Fruit fly (Drosophila melanogaster) whole organism, embryonic: ENCODE measurements around the gene Cypl.
A peak's percentile ranks its signal among the peaks of the same experiment; 100 is the strongest.

Experiments
- B-H1 ChIP-seq: fragments of 200-800 bp; sonication (Bioruptor generic); IDR thresholded peaks from 3 replicates; pipeline ENCODE4 v1.3.6; 2022; ENCODE audit warnings: missing biosample characterization, missing genetic modification characterization
- CG10274 ChIP-seq: fragments of 200-800 bp; sonication (Bioruptor generic); optimal IDR thresholded peaks from 3 replicates; lab custom pipeline; 2017; ENCODE audit warnings: missing biosample characterization, mild to moderate bottlenecking, missing genetic modification characterization
- CG10543 ChIP-seq: fragments of 200-800 bp; sonication (Bioruptor generic); optimal IDR thresholded peaks from 3 replicates; lab custom pipeline; 2017; ENCODE audit warnings: missing biosample characterization, mild to moderate bottlenecking, missing genetic modification characterization, moderate library complexity
- CG10979 ChIP-seq: fragments of 200-800 bp; sonication (Bioruptor generic); optimal IDR thresholded peaks from 2 replicates; lab custom pipeline; 2018; ENCODE audit warnings: missing biosample characterization, mild to moderate bottlenecking, missing genetic modification characterization, moderate library complexity
- CG11456 ChIP-seq: fragments of 200-800 bp; sonication (Bioruptor generic); IDR thresholded peaks from 3 replicates; pipeline ENCODE4 v1.3.6; 2022; ENCODE audit warnings: missing biosample characterization, missing genetic modification characterization
- CG11695 ChIP-seq: fragments of 200-800 bp; sonication (Bioruptor generic); IDR thresholded peaks from 3 replicates; pipeline ENCODE4 v1.3.6; 2022; ENCODE audit warnings: missing biosample characterization, missing genetic modification characterization
- CG12071 ChIP-seq: fragments of 200-800 bp; sonication (Bioruptor generic); optimal IDR thresholded peaks from 3 replicates; lab custom pipeline; 2018; ENCODE audit warnings: missing biosample characterization, mild to moderate bottlenecking, missing genetic modification characterization
- CG12236 ChIP-seq: fragments of 200-800 bp; sonication (Bioruptor generic); optimal IDR thresholded peaks from 2 replicates; lab custom pipeline; 2016; ENCODE audit warnings: missing biosample characterization, missing genetic modification characterization
- CG12299 ChIP-seq: fragments of 200-800 bp; sonication (Bioruptor generic); optimal IDR thresholded peaks from 2 replicates; lab custom pipeline; 2018; ENCODE audit warnings: missing biosample characterization, mild to moderate bottlenecking, missing genetic modification characterization
- CG14441 ChIP-seq: fragments of 200-800 bp; sonication (Bioruptor generic); IDR thresholded peaks from 2 replicates; pipeline ENCODE4 v1.3.6; 2022; ENCODE audit warnings: missing biosample characterization, missing genetic modification characterization
- CG15514 ChIP-seq: fragments of 200-800 bp; sonication (Bioruptor generic); optimal IDR thresholded peaks from 3 replicates; lab custom pipeline; 2017; ENCODE audit warnings: missing biosample characterization, missing genetic modification characterization, mild to moderate bottlenecking, moderate library complexity, missing genetic modification reagents
- CG1603 ChIP-seq: fragments of 200-800 bp; sonication (Bioruptor generic); optimal IDR thresholded peaks from 2 replicates; lab custom pipeline; 2019; ENCODE audit warnings: missing biosample characterization, mild to moderate bottlenecking, missing genetic modification characterization, moderate library complexity
- CG16863 ChIP-seq: fragments of 200-800 bp; sonication (Bioruptor generic); optimal IDR thresholded peaks from 3 replicates; lab custom pipeline; 2016; ENCODE audit warnings: missing biosample characterization, missing genetic modification characterization
- CG3065 ChIP-seq: fragments of 200-800 bp; sonication (Bioruptor generic); optimal IDR thresholded peaks from 2 replicates; lab custom pipeline; 2016; ENCODE audit warnings: missing biosample characterization, missing genetic modification characterization
- CG31224 ChIP-seq: fragments of 200-800 bp; sonication (Bioruptor generic); IDR thresholded peaks from 2 replicates; pipeline ENCODE4 v1.3.6; 2022; ENCODE audit warnings: missing biosample characterization, missing genetic modification characterization
- CG32767 ChIP-seq: fragments of 200-800 bp; sonication (Bioruptor generic); IDR thresholded peaks from 2 replicates; pipeline ENCODE4 v1.3.6; 2022; ENCODE audit warnings: missing biosample characterization, missing genetic modification characterization
- CG4424 ChIP-seq: fragments of 200-800 bp; sonication (Bioruptor generic); optimal IDR thresholded peaks from 3 replicates; lab custom pipeline; 2016; ENCODE audit warnings: missing biosample characterization, missing genetic modification characterization
- CG6254 ChIP-seq: fragments of 200-800 bp; sonication (Bioruptor generic); optimal IDR thresholded peaks from 3 replicates; lab custom pipeline; 2017; ENCODE audit warnings: mild to moderate bottlenecking, missing biosample characterization, missing genetic modification reagents, missing genetic modification characterization
- CG6791 ChIP-seq: fragments of 200-800 bp; sonication (Bioruptor generic); IDR thresholded peaks from 3 replicates; pipeline ENCODE4 v1.3.6; 2022; ENCODE audit warnings: missing biosample characterization, missing genetic modification characterization; ENCODE audit not compliant: partially characterized antibody
- CG7928 ChIP-seq: fragments of 200-800 bp; sonication (Bioruptor generic); optimal IDR thresholded peaks from 2 replicates; lab custom pipeline; 2017; ENCODE audit warnings: missing biosample characterization, mild to moderate bottlenecking, missing genetic modification characterization
- CG7963 ChIP-seq: fragments of 200-800 bp; sonication (Bioruptor generic); IDR thresholded peaks from 3 replicates; pipeline ENCODE4 v1.3.6; 2022; ENCODE audit warnings: missing biosample characterization, missing genetic modification characterization; ENCODE audit not compliant: partially characterized antibody
- CG8089 ChIP-seq: fragments of 200-800 bp; sonication (Bioruptor generic); optimal IDR thresholded peaks from 3 replicates; lab custom pipeline; 2016; ENCODE audit warnings: missing biosample characterization, missing genetic modification characterization
- CG8281 ChIP-seq: fragments of 200-800 bp; sonication (Bioruptor generic); optimal IDR thresholded peaks from 2 replicates; lab custom pipeline; 2018; ENCODE audit warnings: missing biosample characterization, mild to moderate bottlenecking, missing genetic modification characterization, moderate library complexity
- CTCF ChIP-seq: fragments of 200-800 bp; sonication (Bioruptor generic); optimal IDR thresholded peaks from 2 replicates; lab custom pipeline; 2017; ENCODE audit warnings: missing biosample characterization, mild to moderate bottlenecking, missing genetic modification characterization, moderate library complexity
- Dll ChIP-seq: fragments of 200-800 bp; sonication (Bioruptor generic); IDR thresholded peaks from 4 replicates; pipeline ENCODE4 v1.3.6; 2022; ENCODE audit warnings: missing biosample characterization, missing genetic modification characterization; ENCODE audit not compliant: partially characterized antibody
- Doc3 ChIP-seq: fragments of 200-800 bp; sonication (Bioruptor generic); IDR thresholded peaks from 3 replicates; pipeline ENCODE4 v1.3.6; 2022; ENCODE audit warnings: missing biosample characterization, missing genetic modification characterization; ENCODE audit not compliant: partially characterized antibody
- HHEX ChIP-seq: fragments of 200-800 bp; sonication (Bioruptor generic); optimal IDR thresholded peaks from 3 replicates; lab custom pipeline; 2017; ENCODE audit warnings: missing biosample characterization, mild to moderate bottlenecking, missing genetic modification characterization, missing genetic modification reagents
- Hand ChIP-seq: fragments of 200-800 bp; sonication (Bioruptor generic); optimal IDR thresholded peaks from 2 replicates; lab custom pipeline; 2017; ENCODE audit warnings: mild to moderate bottlenecking, missing biosample characterization, missing genetic modification reagents, missing genetic modification characterization
- Mes4 ChIP-seq: fragments of 200-800 bp; sonication (Bioruptor generic); optimal IDR thresholded peaks from 2 replicates; lab custom pipeline; 2016; ENCODE audit warnings: missing biosample characterization, missing genetic modification characterization
- Nf-YA ChIP-seq: fragments of 200-800 bp; sonication (Bioruptor generic); IDR thresholded peaks from 2 replicates; pipeline ENCODE4 v1.3.6; 2022; ENCODE audit warnings: missing biosample characterization, missing genetic modification characterization
- Oli ChIP-seq: fragments of 200-800 bp; sonication (Bioruptor generic); optimal IDR thresholded peaks from 2 replicates; lab custom pipeline; 2018; ENCODE audit warnings: missing biosample characterization, mild to moderate bottlenecking, missing genetic modification characterization, moderate library complexity
- cas ChIP-seq: fragments of 200-800 bp; sonication (Bioruptor generic); IDR thresholded peaks from 2 replicates; pipeline ENCODE4 v1.3.6; 2022; ENCODE audit warnings: missing biosample characterization, missing genetic modification characterization
- cg ChIP-seq: fragments of 200-800 bp; sonication (Bioruptor generic); optimal IDR thresholded peaks from 3 replicates; lab custom pipeline; 2019; ENCODE audit warnings: missing biosample characterization, mild to moderate bottlenecking, missing genetic modification characterization, moderate library complexity
- corto ChIP-seq: fragments of 200-800 bp; sonication (Bioruptor generic); optimal IDR thresholded peaks from 2 replicates; lab custom pipeline; 2016; ENCODE audit warnings: missing biosample characterization, mild to moderate bottlenecking, missing genetic modification characterization, moderate library complexity
- dati ChIP-seq: fragments of 200-800 bp; sonication (Bioruptor generic); IDR thresholded peaks from 2 replicates; pipeline ENCODE4 v1.3.6; 2022; ENCODE audit warnings: missing biosample characterization, missing genetic modification characterization
- dm ChIP-seq: fragments of 200-800 bp; sonication (Bioruptor generic); optimal IDR thresholded peaks from 3 replicates; lab custom pipeline; 2016; ENCODE audit warnings: missing biosample characterization, missing genetic modification characterization
- emc ChIP-seq: fragments of 200-800 bp; sonication (Bioruptor generic); optimal IDR thresholded peaks from 2 replicates; lab custom pipeline; 2016; ENCODE audit warnings: missing biosample characterization, missing genetic modification characterization
- ham ChIP-seq: fragments of 200-800 bp; sonication (Bioruptor generic); IDR thresholded peaks from 2 replicates; pipeline ENCODE4 v1.3.6; 2022; ENCODE audit warnings: missing biosample characterization, missing genetic modification characterization
- jing ChIP-seq: fragments of 200-800 bp; sonication (Bioruptor generic); optimal IDR thresholded peaks from 2 replicates; lab custom pipeline; 2018; ENCODE audit warnings: missing biosample characterization, mild to moderate bottlenecking, missing genetic modification characterization
- kah ChIP-seq: fragments of 200-800 bp; sonication (Bioruptor generic); optimal IDR thresholded peaks from 2 replicates; lab custom pipeline; 2018; ENCODE audit warnings: missing biosample characterization, mild to moderate bottlenecking, missing genetic modification characterization
- ken ChIP-seq: fragments of 200-800 bp; sonication (Bioruptor generic); IDR thresholded peaks from 3 replicates; pipeline ENCODE4 v1.3.6; 2022; ENCODE audit warnings: missing biosample characterization, missing genetic modification characterization
- kni ChIP-seq: fragments of 200-800 bp; sonication (Bioruptor generic); optimal IDR thresholded peaks from 3 replicates; lab custom pipeline; 2017; ENCODE audit warnings: mild to moderate bottlenecking, missing biosample characterization, missing genetic modification reagents, missing genetic modification characterization
- maf-S ChIP-seq: fragments of 200-800 bp; sonication (Bioruptor generic); optimal IDR thresholded peaks from 2 replicates; lab custom pipeline; 2016; ENCODE audit warnings: missing biosample characterization, missing genetic modification characterization
- mld ChIP-seq: fragments of 200-800 bp; sonication (Bioruptor generic); IDR thresholded peaks from 3 replicates; pipeline ENCODE4 v1.3.6; 2022; ENCODE audit warnings: missing biosample characterization, missing genetic modification characterization; ENCODE audit not compliant: partially characterized antibody
- nerfin-2 ChIP-seq: fragments of 200-800 bp; sonication (Bioruptor generic); IDR thresholded peaks from 2 replicates; pipeline ENCODE4 v1.3.6; 2022; ENCODE audit warnings: missing biosample characterization, missing genetic modification characterization; ENCODE audit not compliant: partially characterized antibody
- nmo ChIP-seq: fragments of 200-800 bp; sonication (Bioruptor generic); optimal IDR thresholded peaks from 2 replicates; lab custom pipeline; 2018; ENCODE audit warnings: missing biosample characterization, mild to moderate bottlenecking, missing genetic modification characterization, moderate library complexity
- otp ChIP-seq: fragments of 200-800 bp; sonication (Bioruptor generic); IDR thresholded peaks from 3 replicates; pipeline ENCODE4, ENCODE4 v1.3.6; 2022; ENCODE audit warnings: missing biosample characterization, missing genetic modification characterization
- p53 ChIP-seq: fragments of 200-800 bp; sonication (Bioruptor generic); optimal IDR thresholded peaks from 2 replicates; lab custom pipeline; 2016; ENCODE audit warnings: missing biosample characterization, missing genetic modification characterization
- ssp ChIP-seq: fragments of 200-800 bp; sonication (Bioruptor generic); IDR thresholded peaks from 2 replicates; pipeline ENCODE4 v1.3.6; 2022; ENCODE audit warnings: missing biosample characterization, missing genetic modification characterization
- tgo ChIP-seq: fragments of 200-800 bp; sonication (Bioruptor generic); IDR thresholded peaks from 3 replicates; pipeline ENCODE4 v1.3.6; 2022; ENCODE audit warnings: missing biosample characterization, missing genetic modification characterization

Gene Cypl

DNA sequence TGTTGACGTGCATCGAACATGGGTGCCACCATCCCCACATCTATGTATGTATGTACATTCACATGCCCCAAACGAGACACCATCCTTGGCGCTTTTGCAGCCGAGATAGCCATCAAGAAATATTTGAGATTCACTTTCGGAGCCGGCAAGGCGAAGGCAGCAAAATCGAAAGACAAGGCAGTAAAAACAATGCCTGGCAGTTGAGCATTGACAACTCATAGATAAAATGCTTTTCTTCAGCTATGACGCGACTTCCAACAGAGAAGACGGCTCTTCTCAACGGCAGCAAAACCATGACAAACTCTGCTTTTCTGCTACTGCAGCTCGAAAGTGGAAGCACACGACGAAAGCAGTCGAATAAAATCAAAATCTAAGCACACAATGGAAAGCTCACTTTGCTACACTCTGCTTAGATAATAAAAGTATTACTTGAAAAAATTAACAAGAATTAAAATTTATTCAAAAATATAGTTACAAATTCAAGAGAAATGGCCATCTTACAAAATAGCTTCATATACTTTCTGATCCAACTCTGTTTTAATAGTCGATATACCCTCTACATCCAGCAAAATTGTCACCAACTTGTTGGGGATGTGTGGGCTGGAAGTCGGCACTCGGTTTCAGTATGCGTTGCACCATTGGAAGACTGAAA lies 25.7 kb downstream of the Cypl start (continued):
- TF ChIP-seq corto (no peak), tgo (GFP tag; lab: Robert Waterston, UW) (peak; percentile 34; the same call in 2 of the 3 replicates), dm (GFP tag; lab: Kevin White, UChicago) (no peak), CG10274 (GFP tag; lab: Kevin White, UChicago) (no peak), CG12071 (no peak), Hand (GFP tag; lab: Kevin White, UChicago) (no peak), CG6791 (no peak), cas (no peak), nmo (GFP tag; lab: Kevin White, UChicago) (peak; percentile 51), p53 (no peak), Nf-YA (GFP tag; lab: Robert Waterston, UW) (no peak), Oli (peak; percentile 15), CG12236 (no peak), CG12299 (tag; lab: Kevin White, UChicago) (no peak), emc (no peak), CG15514 (GFP tag; lab: Kevin White, UChicago) (no peak), CG8089 (GFP tag; lab: Kevin White, UChicago) (no peak), maf-S (GFP tag; lab: Kevin White, UChicago) (no peak), CG4424 (peak; percentile 25), Mes4 (GFP tag; lab: Kevin White, UChicago) (no peak), CTCF (GFP tag; lab: Kevin White, UChicago) (no peak), CG7928 (GFP tag; lab: Kevin White, UChicago) (no peak), ken (peak; percentile 77), kni (GFP tag; lab: Kevin White, UChicago) (no peak), CG11695 (GFP tag; lab: Robert Waterston, UW) (no peak), CG6254 (GFP tag; lab: Kevin White, UChicago) (peak; percentile 7), CG11456 (GFP tag; lab: Robert Waterston, UW) (no peak), ssp (GFP tag; lab: Robert Waterston, UW) (peak; percentile 35; the same call in 1 of the 2 replicates), CG14441 (GFP tag; lab: Robert Waterston, UW) (no peak), CG10979 (peak; percentile 67), CG16863 (GFP tag; lab: Kevin White, UChicago) (peak; percentile 21), otp (GFP tag; lab: Robert Waterston, UW) (0 out of 3 replicates have a peak, but pooled peaks have one; percentile 34), CG32767 (GFP tag; lab: Robert Waterston, UW) (no peak), jing (no peak), Dll (no peak), HHEX (GFP tag; lab: Kevin White, UChicago) (no peak), ham (GFP tag; lab: Robert Waterston, UW) (no peak), nerfin-2 (GFP tag; lab: Robert Waterston, UW) (no peak), kah (no peak), Doc3 (no peak), CG7963 (no peak), CG1603 (peak; percentile 3), CG31224 (GFP tag; lab: Robert Waterston, UW) (no peak), mld (no peak), dati (no peak), CG8281 (no peak), B-H1 (no peak; the same call in 2 of the 3 replicates), cg (GFP tag; lab: Kevin White, UChicago) (no peak), CG10543 (no peak), CG3065 (GFP tag; lab: Kevin White, UChicago) (no peak)
